Fruit fly (Drosophila melanogaster) whole organism, embryonic: ENCODE data around the gene iav.

Experiments used
- Abd-B ChIP-seq: fragments of 200-800 bp; sonication (Bioruptor generic); optimal IDR thresholded peaks from 2 replicates; lab custom pipeline; 2018; ENCODE audit warnings: missing biosample characterization, mild to moderate bottlenecking, missing genetic modification characterization, moderate library complexity
- Awh ChIP-seq: fragments of 200-800 bp; sonication (Bioruptor generic); IDR thresholded peaks from 2 replicates; pipeline ENCODE4, ENCODE4 v1.3.6; 2022; ENCODE audit warnings: missing biosample characterization, missing genetic modification characterization
- Blimp-1 ChIP-seq: fragments of 200-800 bp; sonication (Bioruptor generic); optimal IDR thresholded peaks from 3 replicates; lab custom pipeline; 2018; ENCODE audit warnings: missing biosample characterization, missing genetic modification characterization, mild to moderate bottlenecking, moderate library complexity, missing genetic modification reagents
- BtbVII ChIP-seq: fragments of 200-800 bp; sonication (Bioruptor generic); optimal IDR thresholded peaks from 3 replicates; lab custom pipeline; 2017; ENCODE audit warnings: missing biosample characterization, mild to moderate bottlenecking, missing genetic modification characterization
- CG11456 ChIP-seq: fragments of 200-800 bp; sonication (Bioruptor generic); IDR thresholded peaks from 3 replicates; pipeline ENCODE4 v1.3.6; 2022; ENCODE audit warnings: missing biosample characterization, missing genetic modification characterization
- CG11560 ChIP-seq: fragments of 200-800 bp; sonication (Bioruptor generic); IDR thresholded peaks from 3 replicates; pipeline ENCODE4 v1.3.6; 2022; ENCODE audit warnings: missing biosample characterization, missing genetic modification characterization
- CG11696 ChIP-seq: fragments of 200-800 bp; sonication (Bioruptor generic); IDR thresholded peaks from 2 replicates; pipeline ENCODE4 v1.3.6; 2022; ENCODE audit warnings: missing biosample characterization, missing genetic modification characterization
- CG14667 ChIP-seq: fragments of 200-800 bp; sonication (Bioruptor generic); IDR thresholded peaks from 2 replicates; pipeline ENCODE4 v1.3.6; 2022; ENCODE audit warnings: missing biosample characterization, missing genetic modification characterization
- CG15479 ChIP-seq: fragments of 200-800 bp; sonication (Bioruptor generic); optimal IDR thresholded peaks from 3 replicates; lab custom pipeline; 2019; ENCODE audit warnings: missing biosample characterization, mild to moderate bottlenecking, missing genetic modification characterization, moderate library complexity
- CG15514 ChIP-seq: fragments of 200-800 bp; sonication (Bioruptor generic); optimal IDR thresholded peaks from 3 replicates; lab custom pipeline; 2017; ENCODE audit warnings: missing biosample characterization, missing genetic modification characterization, mild to moderate bottlenecking, moderate library complexity, missing genetic modification reagents
- CG17912 ChIP-seq: fragments of 200-800 bp; sonication (Bioruptor generic); optimal IDR thresholded peaks from 2 replicates; lab custom pipeline; 2018; ENCODE audit warnings: missing biosample characterization, mild to moderate bottlenecking, missing genetic modification characterization
- CG2875 ChIP-seq: fragments of 200-800 bp; sonication (Bioruptor generic); optimal IDR thresholded peaks from 2 replicates; lab custom pipeline; 2017; ENCODE audit warnings: missing biosample characterization, mild to moderate bottlenecking, missing genetic modification characterization, missing genetic modification reagents
- CG2889 ChIP-seq: fragments of 200-800 bp; sonication (Bioruptor generic); IDR thresholded peaks from 3 replicates; pipeline ENCODE4 v1.3.6; 2022; ENCODE audit warnings: missing biosample characterization, missing genetic modification characterization
- CG30020 ChIP-seq: fragments of 200-800 bp; optimal IDR thresholded peaks from 2 replicates; lab custom pipeline; 2019; ENCODE audit warnings: missing biosample characterization, mild to moderate bottlenecking, missing genetic modification characterization, moderate library complexity
- CG6254 ChIP-seq: fragments of 200-800 bp; sonication (Bioruptor generic); optimal IDR thresholded peaks from 3 replicates; lab custom pipeline; 2017; ENCODE audit warnings: mild to moderate bottlenecking, missing biosample characterization, missing genetic modification reagents, missing genetic modification characterization
- CG6683 ChIP-seq: fragments of 200-800 bp; sonication (Bioruptor generic); optimal IDR thresholded peaks from 2 replicates; lab custom pipeline; 2017; ENCODE audit warnings: missing biosample characterization, mild to moderate bottlenecking, missing genetic modification characterization, missing genetic modification reagents
- CG7556 ChIP-seq: fragments of 200-800 bp; sonication (Bioruptor generic); optimal IDR thresholded peaks from 2 replicates; lab custom pipeline; 2017; ENCODE audit warnings: missing biosample characterization, mild to moderate bottlenecking, missing genetic modification characterization
- CG8765 ChIP-seq: fragments of 200-800 bp; sonication (Bioruptor generic); IDR thresholded peaks from 2 replicates; pipeline ENCODE4 v1.3.6; 2022; ENCODE audit warnings: missing biosample characterization, missing genetic modification characterization
- Camta ChIP-seq: fragments of 200-800 bp; sonication (Bioruptor generic); optimal IDR thresholded peaks from 2 replicates; lab custom pipeline; 2016; ENCODE audit warnings: missing biosample characterization, missing genetic modification characterization
- Drgx ChIP-seq: fragments of 200-800 bp; sonication (Bioruptor generic); IDR thresholded peaks from 2 replicates; pipeline ENCODE4 v1.3.6; 2022; ENCODE audit warnings: missing biosample characterization, missing genetic modification characterization
- Fer3 ChIP-seq: fragments of 200-800 bp; sonication (Bioruptor generic); optimal IDR thresholded peaks from 2 replicates; lab custom pipeline; 2018; ENCODE audit warnings: missing biosample characterization, mild to moderate bottlenecking, missing genetic modification characterization, moderate library complexity
- HLH4C ChIP-seq: fragments of 200-800 bp; sonication (Bioruptor generic); IDR thresholded peaks from 3 replicates; pipeline ENCODE4 v1.3.6; 2022; ENCODE audit warnings: missing biosample characterization, missing genetic modification characterization; ENCODE audit not compliant: partially characterized antibody
- Hmr ChIP-seq: fragments of 200-800 bp; sonication (Bioruptor generic); optimal IDR thresholded peaks from 3 replicates; lab custom pipeline; 2017; ENCODE audit warnings: mild to moderate bottlenecking, missing biosample characterization, missing genetic modification reagents, missing genetic modification characterization
- Lpt ChIP-seq: fragments of >200 bp; optimal IDR thresholded peaks from 2 replicates; lab custom pipeline; 2018; ENCODE audit warnings: missing biosample characterization, missing genetic modification characterization
- Max ChIP-seq: fragments of 200-800 bp; sonication (Bioruptor generic); optimal IDR thresholded peaks from 2 replicates; lab custom pipeline; 2016; ENCODE audit warnings: missing biosample characterization, mild to moderate bottlenecking, missing genetic modification characterization
- Oaz ChIP-seq: fragments of 200-800 bp; sonication (Bioruptor generic); IDR thresholded peaks from 2 replicates; pipeline ENCODE4 v1.3.6; 2022; ENCODE audit warnings: missing biosample characterization, missing genetic modification characterization
- Poxn ChIP-seq: fragments of 200-800 bp; sonication (Bioruptor generic); IDR thresholded peaks from 2 replicates; pipeline ENCODE4 v1.3.6; 2022; ENCODE audit warnings: missing biosample characterization, missing genetic modification characterization
- Sox102F ChIP-seq: fragments of 200-800 bp; sonication (Bioruptor generic); optimal IDR thresholded peaks from 2 replicates; lab custom pipeline; 2018; ENCODE audit warnings: missing biosample characterization, mild to moderate bottlenecking, missing genetic modification characterization, moderate library complexity
- al ChIP-seq: fragments of 200-800 bp; sonication (Bioruptor generic); IDR thresholded peaks from 2 replicates; pipeline ENCODE4 v1.3.6; 2022; ENCODE audit warnings: missing biosample characterization, missing genetic modification characterization
- cad ChIP-seq: fragments of >200 bp; optimal IDR thresholded peaks from 2 replicates; lab custom pipeline; 2017; ENCODE audit warnings: missing biosample characterization, missing genetic modification characterization
- caup ChIP-seq: fragments of 200-800 bp; sonication (Bioruptor generic); optimal IDR thresholded peaks from 3 replicates; lab custom pipeline; 2017; ENCODE audit warnings: missing biosample characterization, mild to moderate bottlenecking, missing genetic modification characterization, moderate library complexity; ENCODE audit not compliant: severe bottlenecking
- crc ChIP-seq: fragments of 200-800 bp; sonication (Bioruptor generic); optimal IDR thresholded peaks from 2 replicates; lab custom pipeline; 2016; ENCODE audit warnings: missing biosample characterization, missing genetic modification characterization
- crol ChIP-seq: fragments of 200-800 bp; sonication (Bioruptor generic); IDR thresholded peaks from 2 replicates; pipeline ENCODE4 v1.3.6; 2022; ENCODE audit warnings: missing biosample characterization, missing genetic modification characterization
- fru ChIP-seq: fragments of >200 bp; optimal IDR thresholded peaks from 2 replicates; lab custom pipeline; 2017
- gcm2 ChIP-seq: fragments of 200-800 bp; sonication (Bioruptor generic); optimal IDR thresholded peaks from 2 replicates; lab custom pipeline; 2016; ENCODE audit warnings: missing biosample characterization, missing genetic modification characterization
- gsb-n ChIP-seq: fragments of 200-800 bp; sonication (Bioruptor generic); optimal IDR thresholded peaks from 3 replicates; lab custom pipeline; 2018; ENCODE audit warnings: missing biosample characterization, mild to moderate bottlenecking, missing genetic modification characterization
- gt ChIP-seq: fragments of 200-800 bp; sonication (Bioruptor generic); IDR thresholded peaks from 2 replicates; pipeline ENCODE4 v1.3.6; 2022; ENCODE audit warnings: missing biosample characterization, missing genetic modification characterization
- kay ChIP-seq: fragments of 200-800 bp; sonication (Bioruptor generic); optimal IDR thresholded peaks from 2 replicates; lab custom pipeline; 2016; ENCODE audit warnings: missing biosample characterization, missing genetic modification characterization
- lab ChIP-seq: fragments of 200-800 bp; sonication (Bioruptor generic); optimal IDR thresholded peaks from 3 replicates; lab custom pipeline; 2017; ENCODE audit warnings: missing biosample characterization, missing genetic modification characterization, mild to moderate bottlenecking, moderate library complexity, missing genetic modification reagents
- nerfin-1 ChIP-seq: fragments of 200-800 bp; sonication (Bioruptor generic); optimal IDR thresholded peaks from 3 replicates; lab custom pipeline; 2019; ENCODE audit warnings: missing biosample characterization, mild to moderate bottlenecking, missing genetic modification characterization, moderate library complexity
- p53 ChIP-seq: fragments of 200-800 bp; sonication (Bioruptor generic); optimal IDR thresholded peaks from 2 replicates; lab custom pipeline; 2016; ENCODE audit warnings: missing biosample characterization, missing genetic modification characterization
- salm ChIP-seq: fragments of 200-800 bp; sonication (Bioruptor generic); optimal IDR thresholded peaks from 2 replicates; lab custom pipeline; 2018; ENCODE audit warnings: missing biosample characterization, mild to moderate bottlenecking, missing genetic modification characterization
- sc ChIP-seq, 3 experiments: fragments of >200 bp in 2 of 3; fragments of 200-800 bp in 1 of 3; sonication (Bioruptor generic) in 1 of 3; optimal IDR thresholded peaks; 2 replicates in 2 of 3; 3 replicates in 1 of 3; lab custom pipeline; 2017; ENCODE audit warnings: mild to moderate bottlenecking in 1 of 3, missing biosample characterization in 1 of 3, missing genetic modification characterization in 1 of 3, missing genetic modification reagents in 1 of 3
- tap ChIP-seq: fragments of 200-800 bp; optimal IDR thresholded peaks from 3 replicates; lab custom pipeline; 2019; ENCODE audit warnings: missing biosample characterization, mild to moderate bottlenecking, missing genetic modification characterization, moderate library complexity
- trem ChIP-seq: fragments of 200-800 bp; optimal IDR thresholded peaks from 3 replicates; lab custom pipeline; 2019; ENCODE audit warnings: missing biosample characterization, mild to moderate bottlenecking, missing genetic modification characterization, moderate library complexity
- unc-4 ChIP-seq: fragments of 200-800 bp; sonication (Bioruptor generic); IDR thresholded peaks from 2 replicates; pipeline ENCODE4 v1.3.6; 2022; ENCODE audit warnings: missing biosample characterization, missing genetic modification characterization; ENCODE audit not compliant: partially characterized antibody
- unpg ChIP-seq: fragments of 200-800 bp; sonication (Bioruptor generic); optimal IDR thresholded peaks from 3 replicates; lab custom pipeline; 2018; ENCODE audit warnings: missing biosample characterization, mild to moderate bottlenecking, missing genetic modification characterization, moderate library complexity
- vfl ChIP-seq: fragments of 200-800 bp; sonication (Bioruptor generic); optimal IDR thresholded peaks from 2 replicates; lab custom pipeline; 2016; ENCODE audit warnings: missing biosample characterization, missing genetic modification characterization
- wdn ChIP-seq: fragments of 200-800 bp; sonication (Bioruptor generic); IDR thresholded peaks from 2 replicates; pipeline ENCODE4 v1.3.6; 2022; ENCODE audit warnings: missing biosample characterization, missing genetic modification characterization
- wor ChIP-seq: fragments of 200-800 bp; sonication (Bioruptor generic); IDR thresholded peaks from 2 replicates; pipeline ENCODE4 v1.3.6; 2022; ENCODE audit warnings: missing biosample characterization, missing genetic modification characterization

The iav gene

dm6 chrX:6793390-6793789, 20.4 kb upstream of the iav start (continued):
- TF ChIP-seq Oaz (GFP tag; lab: Robert Waterston, UW) (0 out of 2 replicates have a peak, but pooled peaks have one; percentile 38), CG11560 (tag; lab: Robert Waterston, UW) (peak; percentile 53; the same call in 1 of the 3 replicates), Abd-B (GFP tag; lab: Kevin White, UChicago) (peak; percentile 58), CG7556 (GFP tag; lab: Kevin White, UChicago) (peak; percentile 43), CG2889 (GFP tag; lab: Robert Waterston, UW) (0 out of 3 replicates have a peak, but pooled peaks have one; percentile 36), Hmr (peak; percentile 71), wdn (peak; percentile 78), crol (GFP tag; lab: Robert Waterston, UW) (no peak), CG2875 (GFP tag; lab: Kevin White, UChicago) (peak; percentile 20), BtbVII (GFP tag; lab: Kevin White, UChicago) (peak; percentile 54), al (GFP tag; lab: Robert Waterston, UW) (peak; percentile 83), crc (GFP tag; lab: Kevin White, UChicago) (peak; percentile 43), kay (GFP tag; lab: Kevin White, UChicago) (no peak), Camta (GFP tag; lab: Kevin White, UChicago) (peak; percentile 51), sc (optimal IDR thresholded peaks at IDR 0.05; lab: Kevin White, UChicago) (no peak), sc (GFP tag; optimal IDR thresholded peaks at IDR 0.05; lab: Kevin White, UChicago) (no peak), unc-4 (GFP tag; lab: Robert Waterston, UW) (no peak), salm (tag; lab: Kevin White, UChicago) (peak; percentile 42), gsb-n (tag; lab: Kevin White, UChicago) (no peak), unpg (GFP tag; lab: Kevin White, UChicago) (peak; percentile 79), HLH4C (GFP tag; lab: Robert Waterston, UW) (no peak), nerfin-1 (tag; lab: Kevin White, UChicago) (peak; percentile 42), CG11696 (GFP tag; lab: Robert Waterston, UW) (peak; percentile 50; the same call in 1 of the 2 replicates), Blimp-1 (GFP tag; lab: Kevin White, UChicago) (peak; percentile 50), gt (GFP tag; lab: Robert Waterston, UW) (no peak), wor (GFP tag; lab: Robert Waterston, UW) (peak; percentile 58), Fer3 (tag; lab: Kevin White, UChicago) (peak; percentile 82), CG17912 (GFP tag; lab: Kevin White, UChicago) (no peak), CG6683 (GFP tag; lab: Kevin White, UChicago) (no peak), fru (lab: Kevin White, UChicago) (no peak), Max (peak; percentile 39), CG30020 (tag; lab: Kevin White, UChicago) (no peak), cad (GFP tag; lab: Kevin White, UChicago) (no peak), trem (no peak), CG15479 (GFP tag; lab: Kevin White, UChicago) (no peak), CG15514 (GFP tag; lab: Kevin White, UChicago) (peak; percentile 55), CG11456 (GFP tag; lab: Robert Waterston, UW) (peak; percentile 86), CG8765 (GFP tag; lab: Robert Waterston, UW) (0 out of 2 replicates have a peak, but pooled peaks have one; percentile 24), CG14667 (GFP tag; lab: Robert Waterston, UW) (peak; percentile 63), lab (peak; percentile 78), gcm2 (GFP tag; lab: Kevin White, UChicago) (no peak), Poxn (GFP tag; lab: Robert Waterston, UW) (no peak), caup (peak; percentile 70), Drgx (GFP tag; lab: Robert Waterston, UW) (peak; percentile 90), Lpt (GFP tag; lab: Kevin White, UChicago) (no peak), p53 (GFP tag; lab: Kevin White, UChicago) (no peak), Awh (GFP tag; lab: Robert Waterston, UW) (peak; percentile 55; the same call in 1 of the 2 replicates), vfl (GFP tag; lab: Kevin White, UChicago) (peak; percentile 35), CG6254 (GFP tag; lab: Kevin White, UChicago) (no peak), Sox102F (GFP tag; lab: Kevin White, UChicago) (peak; percentile 83), tap (tag; lab: Kevin White, UChicago) (peak; percentile 60)
